Worm (Caenorhabditis elegans) whole organism, young adult: ENCODE data around the gene D2063.1.

Source experiments
- B0261.1 ChIP-seq: sonication (generic microtip); optimal IDR thresholded peaks from 2 replicates; lab custom pipeline; 2016; ENCODE audit warnings: mild to moderate bottlenecking, missing genetic modification characterization, moderate library complexity, missing compliant biosample characterization
- C17E4.6 ChIP-seq: fragments of 200-800 bp; sonication (Bioruptor generic); IDR thresholded peaks from 2 replicates; pipeline ENCODE4 v1.3.6; 2022; ENCODE audit warnings: missing genetic modification reagents, missing genetic modification characterization, missing compliant biosample characterization
- D2030.7 ChIP-seq: fragments of 200-800 bp; sonication (Bioruptor generic); IDR thresholded peaks from 2 replicates; pipeline ENCODE4 v1.3.6; 2022; ENCODE audit warnings: missing genetic modification reagents, missing genetic modification characterization, missing compliant biosample characterization
- F10E7.11 ChIP-seq: sonication (generic microtip); optimal IDR thresholded peaks from 2 replicates; lab custom pipeline; 2017; ENCODE audit warnings: mild to moderate bottlenecking, missing genetic modification characterization, moderate library complexity, missing compliant biosample characterization
- F22D6.2 ChIP-seq: sonication (generic microtip); optimal IDR thresholded peaks from 2 replicates; lab custom pipeline; 2016; ENCODE audit warnings: mild to moderate bottlenecking, missing genetic modification characterization, missing compliant biosample characterization
- F23B12.7 ChIP-seq: sonication (generic microtip); optimal IDR thresholded peaks from 2 replicates; lab custom pipeline; 2017; ENCODE audit warnings: missing genetic modification characterization, mild to moderate bottlenecking, missing compliant biosample characterization, antibody characterized with exemption, moderate library complexity; ENCODE audit not compliant: insufficient read depth
- F33H1.4 ChIP-seq: fragments of 200-800 bp; sonication (Bioruptor generic); IDR thresholded peaks from 2 replicates; pipeline ENCODE4 v1.3.6; 2022; ENCODE audit warnings: missing genetic modification reagents, missing genetic modification characterization, missing compliant biosample characterization
- T07F8.4 ChIP-seq: sonication (generic microtip); optimal IDR thresholded peaks from 2 replicates; lab custom pipeline; 2016; ENCODE audit warnings: mild to moderate bottlenecking, missing genetic modification characterization, moderate library complexity, missing compliant biosample characterization
- T26A5.8 ChIP-seq: sonication (generic microtip); optimal IDR thresholded peaks from 2 replicates; lab custom pipeline; 2016; ENCODE audit warnings: missing genetic modification characterization, missing compliant biosample characterization
- Y53G8AR.9 ChIP-seq: fragments of 200-800 bp; sonication (Bioruptor generic); conservative IDR thresholded peaks from 2 replicates; pipeline ENCODE4 v1.3.6; 2022; ENCODE audit warnings: missing genetic modification reagents, missing genetic modification characterization, missing compliant biosample characterization
- ama-1 ChIP-seq, 3 experiments: fragments of 150-350 bp in 1 of 3; sonication (generic microtip) in 2 of 3; optimal IDR thresholded peaks; 2 replicates each; lab custom pipeline; 2014 to 2018; ENCODE audit warnings: missing biosample characterization in 2 of 3, missing genetic modification characterization in 2 of 3, missing genetic modification reagents in 2 of 3
- aptf-3 ChIP-seq: fragments of 200-800 bp; sonication (Bioruptor generic); IDR thresholded peaks from 2 replicates; pipeline ENCODE4 v1.3.6; 2022; ENCODE audit warnings: missing genetic modification characterization, missing compliant biosample characterization
- athp-1 ChIP-seq: sonication (generic microtip); optimal IDR thresholded peaks from 2 replicates; lab custom pipeline; 2017; ENCODE audit warnings: mild to moderate bottlenecking, missing genetic modification characterization, missing compliant biosample characterization
- attf-5 ChIP-seq: fragments of 200-800 bp; sonication (Bioruptor generic); optimal IDR thresholded peaks from 2 replicates; lab custom pipeline; 2018; ENCODE audit warnings: mild to moderate bottlenecking, missing genetic modification characterization, missing compliant biosample characterization
- attf-6 ChIP-seq: fragments of 200-800 bp; sonication (Bioruptor generic); IDR thresholded peaks from 2 replicates; pipeline ENCODE4 v1.3.6; 2022; ENCODE audit warnings: missing genetic modification reagents, missing genetic modification characterization, missing compliant biosample characterization
- bed-2 ChIP-seq: fragments of 200-800 bp; sonication (Bioruptor generic); IDR thresholded peaks from 2 replicates; pipeline ENCODE4 v1.3.6; 2022; ENCODE audit warnings: missing genetic modification reagents, missing genetic modification characterization, missing compliant biosample characterization
- cebp-1 ChIP-seq, 2 experiments: fragments of 200-800 bp in 1 of 2; sonication (Bioruptor generic) in 1 of 2; sonication (generic microtip) in 1 of 2; IDR thresholded peaks in 1 of 2; optimal IDR thresholded peaks in 1 of 2; 2 replicates each; pipeline versions ENCODE4 v1.3.6 to Lab custom; 2017 to 2022; ENCODE audit warnings: missing compliant biosample characterization in 2 of 2, missing genetic modification characterization in 2 of 2, mild to moderate bottlenecking in 1 of 2, missing genetic modification reagents in 1 of 2, moderate library complexity in 1 of 2
- cebp-2 ChIP-seq: fragments of 200-800 bp; sonication (Bioruptor generic); IDR thresholded peaks from 2 replicates; pipeline ENCODE4 v1.3.6; 2022; ENCODE audit warnings: missing genetic modification characterization, missing compliant biosample characterization
- ceh-58 ChIP-seq: fragments of 200-800 bp; sonication (Bioruptor generic); IDR thresholded peaks from 2 replicates; pipeline ENCODE4 v1.3.6; 2022; ENCODE audit warnings: missing genetic modification characterization, missing compliant biosample characterization
- ceh-91 ChIP-seq: fragments of 200-800 bp; sonication (Bioruptor generic); IDR thresholded peaks from 2 replicates; pipeline ENCODE4 v1.3.6; 2022; ENCODE audit warnings: missing genetic modification reagents, missing genetic modification characterization, missing compliant biosample characterization
- dox-1 ChIP-seq: fragments of 200-800 bp; sonication (Bioruptor generic); IDR thresholded peaks from 2 replicates; pipeline ENCODE4 v1.3.6; 2022; ENCODE audit warnings: missing genetic modification reagents, missing genetic modification characterization, missing compliant biosample characterization
- dpff-1 ChIP-seq: sonication (generic microtip); optimal IDR thresholded peaks from 2 replicates; lab custom pipeline; 2017; ENCODE audit warnings: mild to moderate bottlenecking, missing genetic modification characterization, missing compliant biosample characterization
- dpl-1 ChIP-seq: fragments of 150-350 bp; optimal IDR thresholded peaks from 2 replicates; lab custom pipeline; 2014; ENCODE audit warnings: missing biosample characterization, missing genetic modification reagents, missing genetic modification characterization
- egl-44 ChIP-seq: fragments of 200-800 bp; sonication (Bioruptor generic); IDR thresholded peaks from 2 replicates; pipeline ENCODE4 v1.3.6; 2022; ENCODE audit warnings: missing genetic modification reagents, missing genetic modification characterization, missing compliant biosample characterization
- ekl-4 ChIP-seq: fragments of 200-800 bp; sonication (Bioruptor generic); IDR thresholded peaks from 2 replicates; pipeline ENCODE4 v1.3.6; 2022; ENCODE audit warnings: missing genetic modification reagents, missing genetic modification characterization, missing compliant biosample characterization
- him-1 ChIP-seq: sonication (generic microtip); optimal IDR thresholded peaks from 2 replicates; lab custom pipeline; 2016; ENCODE audit warnings: missing genotype, missing genetic modification reagents, missing genetic modification characterization, missing compliant biosample characterization
- hmg-1.2 ChIP-seq: fragments of 200-800 bp; sonication (Bioruptor generic); IDR thresholded peaks from 2 replicates; pipeline ENCODE4 v1.3.6; 2022; ENCODE audit warnings: missing genetic modification reagents, missing genetic modification characterization, missing compliant biosample characterization
- hrde-1 ChIP-seq: sonication (generic microtip); optimal IDR thresholded peaks from 2 replicates; lab custom pipeline; 2016; ENCODE audit warnings: missing genetic modification characterization, mild to moderate bottlenecking, missing compliant biosample characterization, moderate library complexity, missing genotype, missing genetic modification reagents, borderline replicate concordance
- lin-26 ChIP-seq: fragments of 200-800 bp; sonication (Bioruptor generic); IDR thresholded peaks from 2 replicates; pipeline ENCODE4 v1.3.6; 2022; ENCODE audit warnings: missing genetic modification reagents, missing genetic modification characterization, missing compliant biosample characterization
- lin-35 ChIP-seq, 3 experiments: fragments of 150-350 bp in 2 of 3; sonication (generic microtip) in 1 of 3; optimal IDR thresholded peaks; 2 replicates each; lab custom pipeline; 2014 to 2018; ENCODE audit warnings: missing biosample characterization in 3 of 3, missing genetic modification characterization in 3 of 3, missing genetic modification reagents in 3 of 3
- lin-40 ChIP-seq: sonication (generic microtip); optimal IDR thresholded peaks from 2 replicates; lab custom pipeline; 2016; ENCODE audit warnings: missing genetic modification characterization, mild to moderate bottlenecking, missing compliant biosample characterization, missing genotype, missing genetic modification reagents
- lin-54 ChIP-seq: fragments of 200-800 bp; sonication (Bioruptor generic); optimal IDR thresholded peaks from 2 replicates; lab custom pipeline; 2018; ENCODE audit warnings: mild to moderate bottlenecking, missing genetic modification characterization, missing compliant biosample characterization
- lsy-27 ChIP-seq: sonication (generic microtip); optimal IDR thresholded peaks from 2 replicates; lab custom pipeline; 2017; ENCODE audit warnings: missing genetic modification characterization, mild to moderate bottlenecking, missing compliant biosample characterization, antibody characterized with exemption, missing genotype, borderline replicate concordance; ENCODE audit not compliant: insufficient read depth
- madf-6 ChIP-seq: fragments of 200-800 bp; sonication (Bioruptor generic); IDR thresholded peaks from 2 replicates; pipeline ENCODE4 v1.3.6; 2022; ENCODE audit warnings: missing genetic modification reagents, missing genetic modification characterization, missing compliant biosample characterization
- madf-8 ChIP-seq: fragments of 200-800 bp; sonication (Bioruptor generic); conservative IDR thresholded peaks from 2 replicates; pipeline ENCODE4 v1.3.6; 2022; ENCODE audit warnings: missing genetic modification reagents, missing genetic modification characterization, missing compliant biosample characterization
- mcd-1 ChIP-seq: fragments of 200-800 bp; sonication (Bioruptor generic); IDR thresholded peaks from 2 replicates; pipeline ENCODE4 v1.3.6; 2022; ENCODE audit warnings: missing genetic modification reagents, missing genetic modification characterization, missing compliant biosample characterization
- mel-28 ChIP-seq: sonication (generic microtip); optimal IDR thresholded peaks from 2 replicates; lab custom pipeline; 2016; ENCODE audit warnings: borderline replicate concordance, mild to moderate bottlenecking, missing genetic modification characterization, missing compliant biosample characterization
- nhr-80 ChIP-seq: sonication (generic microtip); optimal IDR thresholded peaks from 2 replicates; lab custom pipeline; 2016; ENCODE audit warnings: missing genetic modification characterization, missing compliant biosample characterization
- sdz-38 ChIP-seq: sonication (generic microtip); optimal IDR thresholded peaks from 2 replicates; lab custom pipeline; 2016; ENCODE audit warnings: missing genotype, missing genetic modification characterization, missing compliant biosample characterization
- sea-2 ChIP-seq: fragments of 200-800 bp; sonication (Bioruptor generic); IDR thresholded peaks from 2 replicates; pipeline ENCODE4 v1.3.6; 2022; ENCODE audit warnings: missing genetic modification characterization, missing compliant biosample characterization
- snpc-3.4 ChIP-seq: sonication (generic microtip); optimal IDR thresholded peaks from 2 replicates; lab custom pipeline; 2017; ENCODE audit warnings: missing genetic modification characterization, mild to moderate bottlenecking, missing compliant biosample characterization, antibody characterized with exemption, moderate library complexity, missing genotype, missing genetic modification reagents
- snpc-4 ChIP-seq, 5 experiments: fragments of 150-350 bp in 1 of 5; sonication (generic microtip) in 4 of 5; optimal IDR thresholded peaks; 2 replicates each; lab custom pipeline; 2014 to 2018; ENCODE audit warnings: missing genetic modification characterization in 5 of 5, missing biosample characterization in 3 of 5, antibody characterized with exemption in 2 of 5, mild to moderate bottlenecking in 2 of 5, missing compliant biosample characterization in 2 of 5, missing genotype in 2 of 5, moderate library complexity in 2 of 5, missing genetic modification reagents in 1 of 5
- tlf-1 ChIP-seq: fragments of 200-800 bp; sonication (Bioruptor generic); optimal IDR thresholded peaks from 2 replicates; lab custom pipeline; 2018; ENCODE audit warnings: mild to moderate bottlenecking, missing genetic modification characterization, missing compliant biosample characterization
- unc-62 ChIP-seq: fragments of 150-350 bp; optimal IDR thresholded peaks from 2 replicates; lab custom pipeline; 2014; ENCODE audit warnings: missing biosample characterization, missing genetic modification reagents, missing genetic modification characterization
- ztf-18 ChIP-seq: sonication (generic microtip); optimal IDR thresholded peaks from 2 replicates; lab custom pipeline; 2016; ENCODE audit warnings: missing genotype, mild to moderate bottlenecking, missing genetic modification characterization, missing compliant biosample characterization
- ztf-3 ChIP-seq: fragments of 200-800 bp; sonication (Bioruptor generic); optimal IDR thresholded peaks from 2 replicates; lab custom pipeline; 2018; ENCODE audit warnings: mild to moderate bottlenecking, missing genetic modification characterization, missing compliant biosample characterization

The D2063.1 gene

ce11 chrV:4371309-4371933, 44.5 kb downstream of the D2063.1 start, which contains the start of the genes gmpr-1 and fipp-1:
Gene gmpr-1 (minus strand): TSS chrV:4371383.
Gene fipp-1 (plus strand): TSS chrV:4371807.
- TF ChIP-seq F23B12.7 (tag; lab: Kevin White, UChicago) (peak; percentile 10), dpff-1 (tag; lab: Kevin White, UChicago) (no peak), madf-6 (peak; percentile 89), ztf-18 (no peak), dox-1 (0 out of 2 replicates have a peak, but pooled peaks have one; percentile 42), nhr-80 (peak; percentile 47), ceh-58 (GFP tag; lab: Robert Waterston, UW) (no peak), D2030.7 (GFP tag; lab: Robert Waterston, UW) (peak; percentile 58; the same call in 1 of the 2 replicates), unc-62 (GFP tag; lab: Kevin White, UChicago) (no peak), mcd-1 (GFP tag; lab: Robert Waterston, UW) (peak; percentile 53; the same call in 1 of the 2 replicates), him-1 (no peak), ceh-91 (peak; percentile 60; the same call in 1 of the 2 replicates), cebp-2 (GFP tag; lab: Robert Waterston, UW) (no peak), cebp-1 (GFP tag; IDR thresholded peaks at IDR 0.05; lab: Robert Waterston, UW) (no peak), cebp-1 (tag; optimal IDR thresholded peaks at IDR 0.05; lab: Kevin White, UChicago) (peak; percentile 16), F22D6.2 (tag; lab: Kevin White, UChicago) (no peak), hmg-1.2 (peak; percentile 99), lin-54 (peak; percentile 32), lin-35 (GFP tag; optimal IDR thresholded peaks at IDR 0.05; lab: Kevin White, UChicago) (peak in 1 of 3 experiments; percentile 55), attf-6 (GFP tag; lab: Robert Waterston, UW) (no peak), dpl-1 (peak; percentile 58), athp-1 (tag; lab: Kevin White, UChicago) (peak; percentile 10), sea-2 (GFP tag; lab: Robert Waterston, UW) (no peak), attf-5 (GFP tag; lab: Kevin White, UChicago) (no peak), sdz-38 (tag; lab: Kevin White, UChicago) (no peak), madf-8 (peak; percentile 85), tlf-1 (peak; percentile 36), T07F8.4 (tag; lab: Kevin White, UChicago) (no peak), mel-28 (no peak), ekl-4 (GFP tag; lab: Robert Waterston, UW) (no peak), aptf-3 (GFP tag; lab: Robert Waterston, UW) (no peak), ama-1 (optimal IDR thresholded peaks at IDR 0.05; lab: Kevin White, UChicago) (no peak), ama-1 (GFP tag; optimal IDR thresholded peaks at IDR 0.05; lab: Kevin White, UChicago) (no peak), Y53G8AR.9 (GFP tag; lab: Robert Waterston, UW) (no peak), hrde-1 (tag; lab: Kevin White, UChicago) (no peak), T26A5.8 (tag; lab: Kevin White, UChicago) (no peak), lin-40 (tag; lab: Kevin White, UChicago) (no peak), snpc-3.4 (tag; lab: Kevin White, UChicago) (peak; percentile 17), lin-26 (GFP tag; lab: Robert Waterston, UW) (no peak), egl-44 (GFP tag; lab: Robert Waterston, UW) (no peak), B0261.1 (tag; lab: Kevin White, UChicago) (no peak), C17E4.6 (GFP tag; lab: Robert Waterston, UW) (no peak), F10E7.11 (no peak), F33H1.4 (GFP tag; lab: Robert Waterston, UW) (peak; percentile 46), bed-2 (no peak), lsy-27 (tag; lab: Kevin White, UChicago) (no peak), snpc-4 (GFP tag; optimal IDR thresholded peaks at IDR 0.05; lab: Kevin White, UChicago) (no peak), snpc-4 (tag; optimal IDR thresholded peaks at IDR 0.05; lab: Kevin White, UChicago) (no peak), ztf-3 (GFP tag; lab: Kevin White, UChicago) (no peak)
